Worm (Caenorhabditis elegans) whole organism, mixed stage, embryonic: Measurements from ENCODE around the gene rib-1.

ENCODE experiments used
- bed-3 ChIP-seq: fragments of 200-800 bp; sonication (Bioruptor generic); optimal IDR thresholded peaks from 3 replicates; lab custom pipeline; 2018; ENCODE audit warnings: mild to moderate bottlenecking, missing genetic modification characterization, moderate library complexity, missing compliant biosample characterization
- ces-1 ChIP-seq: fragments of 150-350 bp; optimal IDR thresholded peaks from 2 replicates; lab custom pipeline; 2014; ENCODE audit warnings: missing biosample characterization, missing genetic modification reagents, missing genetic modification characterization
- elt-3 ChIP-seq: fragments of 150-350 bp; optimal IDR thresholded peaks from 2 replicates; lab custom pipeline; 2014; ENCODE audit warnings: missing biosample characterization, missing genetic modification characterization
- nhr-76 ChIP-seq: sonication (generic microtip); optimal IDR thresholded peaks from 2 replicates; lab custom pipeline; 2017; ENCODE audit warnings: missing biosample characterization, missing genetic modification characterization
- snpc-4 ChIP-seq: fragments of 150-350 bp; optimal IDR thresholded peaks from 2 replicates; lab custom pipeline; 2014; ENCODE audit warnings: missing biosample characterization, missing genetic modification characterization

- TF ChIP-seq nhr-76, result no peak
- TF ChIP-seq ces-1 (GFP tag; lab: Kevin White, UChicago), result peak; percentile 61
- TF ChIP-seq elt-3 (tag; lab: Kevin White, UChicago), result no peak
- TF ChIP-seq snpc-4 (tag; lab: Kevin White, UChicago), result no peak
- TF ChIP-seq bed-3, result no peak
Observed at ce11 chrIV:11566146-11566545, 12.4 kb upstream of the rib-1 start, which contains the start of gene sec-24.1.
